Worm (Caenorhabditis elegans): ENCODE results near the gene mmab-1.

The mmab-1 gene

ce11 chrIII:4950345-4950744, 28.4 kb upstream of the mmab-1 start:
- TF ChIP-seq nhr-237 (tag; optimal IDR thresholded peaks at IDR 0.05) (no peak), lsy-2 (tag; optimal IDR thresholded peaks at IDR 0.05) (no peak), sem-2 (GFP tag; optimal IDR thresholded peaks at IDR 0.05) (no peak)

DNA sequence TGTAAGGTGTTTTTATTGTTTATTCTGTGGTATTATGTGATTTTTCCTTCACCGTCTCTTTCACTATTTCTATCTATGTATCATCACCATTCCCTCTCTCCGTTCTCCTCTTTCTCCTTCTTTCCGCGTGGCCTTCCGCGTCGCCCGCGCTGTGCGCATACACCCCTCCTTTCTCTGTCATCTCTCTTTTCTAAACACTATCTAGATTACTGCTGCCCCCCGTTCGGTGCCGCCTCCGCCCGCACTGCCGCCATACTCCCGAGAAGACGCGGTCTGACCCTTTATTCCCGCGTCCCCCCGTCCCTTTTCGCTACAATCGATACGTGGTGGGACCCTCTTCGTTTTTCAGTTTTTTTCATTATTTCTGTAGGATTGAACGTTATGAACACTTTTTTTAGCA, 26.7 kb upstream of the mmab-1 start:
- no peak for TF ChIP-seq ces-1 (GFP tag; optimal IDR thresholded peaks at IDR 0.05)
- no peak for TF ChIP-seq unc-39 (tag; optimal IDR thresholded peaks at IDR 0.05)
- peak; percentile 61 for TF ChIP-seq ham-2 (GFP tag; optimal IDR thresholded peaks at IDR 0.05)
- peak; percentile 46 for TF ChIP-seq mep-1 (tag; optimal IDR thresholded peaks at IDR 0.05)
- no peak for TF ChIP-seq ztf-11 (tag; optimal IDR thresholded peaks at IDR 0.05)
- no peak for TF ChIP-seq zip-8 (tag; optimal IDR thresholded peaks at IDR 0.05)
- no peak for TF ChIP-seq nhr-28 (tag; optimal IDR thresholded peaks at IDR 0.05)
- TF ChIP-seq ceh-43 (GFP tag; optimal IDR thresholded peaks at IDR 0.05), result no peak
- TF ChIP-seq lsy-2 (tag; optimal IDR thresholded peaks at IDR 0.05), result no peak
- TF ChIP-seq ceh-83 (GFP tag; optimal IDR thresholded peaks at IDR 0.05), result no peak
- no peak for TF ChIP-seq ceh-39 (tag; optimal IDR thresholded peaks at IDR 0.05)
- TF ChIP-seq bed-3 (GFP tag; optimal IDR thresholded peaks at IDR 0.05), result no peak
- peak; percentile 31 for TF ChIP-seq flh-1 (GFP tag; optimal IDR thresholded peaks at IDR 0.05)
- no peak for TF ChIP-seq elt-3 (tag; optimal IDR thresholded peaks at IDR 0.05)
- no peak for TF ChIP-seq lin-32 (GFP tag; optimal IDR thresholded peaks at IDR 0.05)
- TF ChIP-seq tbx-8 (GFP tag; optimal IDR thresholded peaks at IDR 0.05), result no peak
- TF ChIP-seq drap-1 (GFP tag; optimal IDR thresholded peaks at IDR 0.05), result peak; percentile 7
- TF ChIP-seq unc-120 (tag; optimal IDR thresholded peaks at IDR 0.05; ENCODE audit: poor library complexity, severe bottlenecking), result peak; percentile 50
- no peak for TF ChIP-seq lin-13 (tag; optimal IDR thresholded peaks at IDR 0.05)
- no peak for TF ChIP-seq hlh-1 (tag; optimal IDR thresholded peaks at IDR 0.05)
- TF ChIP-seq elt-1 (tag; optimal IDR thresholded peaks at IDR 0.05; ENCODE audit: borderline replicate concordance, insufficient read depth), result no peak
- TF ChIP-seq nhr-12 (tag; optimal IDR thresholded peaks at IDR 0.05), result no peak
- peak; percentile 49 for TF ChIP-seq sptf-1 (tag; optimal IDR thresholded peaks at IDR 0.05)
- peak; percentile 44 for TF ChIP-seq M03D4.4 (tag; optimal IDR thresholded peaks at IDR 0.05)
- TF ChIP-seq nhr-2 (tag; optimal IDR thresholded peaks at IDR 0.05), result no peak
- no peak for TF ChIP-seq cnd-1 (tag; optimal IDR thresholded peaks at IDR 0.05)
- peak; percentile 46 for TF ChIP-seq pha-4 (tag; optimal IDR thresholded peaks at IDR 0.05)
- no peak for TF ChIP-seq unc-62 (GFP tag; optimal IDR thresholded peaks at IDR 0.05)
- no peak for TF ChIP-seq blmp-1 (tag; optimal IDR thresholded peaks at IDR 0.05)
- TF ChIP-seq mab-5 (tag; optimal IDR thresholded peaks at IDR 0.05), result no peak
- no peak for TF ChIP-seq snpc-4 (tag; optimal IDR thresholded peaks at IDR 0.05)
- TF ChIP-seq sem-2 (GFP tag; optimal IDR thresholded peaks at IDR 0.05), result no peak
- peak; percentile 51 for TF ChIP-seq mls-2 (tag; optimal IDR thresholded peaks at IDR 0.05)
- no peak for TF ChIP-seq nhr-76 (tag; optimal IDR thresholded peaks at IDR 0.05)
- no peak for TF ChIP-seq nhr-237 (tag; optimal IDR thresholded peaks at IDR 0.05)

ce11 chrIII:4947352-4947751, 25.4 kb upstream of the mmab-1 start:
- TF ChIP-seq drap-1 (GFP tag; optimal IDR thresholded peaks at IDR 0.05) (peak; percentile 57), blmp-1 (tag; optimal IDR thresholded peaks at IDR 0.05) (no peak), unc-120 (tag; optimal IDR thresholded peaks at IDR 0.05; ENCODE audit: poor library complexity, severe bottlenecking) (peak; percentile 64), nhr-237 (tag; optimal IDR thresholded peaks at IDR 0.05) (no peak), nhr-12 (tag; optimal IDR thresholded peaks at IDR 0.05) (no peak), sem-2 (GFP tag; optimal IDR thresholded peaks at IDR 0.05) (peak; percentile 29), ceh-83 (GFP tag; optimal IDR thresholded peaks at IDR 0.05) (peak; percentile 78), ces-1 (GFP tag; optimal IDR thresholded peaks at IDR 0.05) (peak; percentile 71), zip-8 (tag; optimal IDR thresholded peaks at IDR 0.05) (no peak), snpc-4 (tag; optimal IDR thresholded peaks at IDR 0.05) (no peak), lsy-2 (tag; optimal IDR thresholded peaks at IDR 0.05) (no peak), nhr-28 (tag; optimal IDR thresholded peaks at IDR 0.05) (no peak), pha-4 (tag; optimal IDR thresholded peaks at IDR 0.05) (no peak), ceh-39 (tag; optimal IDR thresholded peaks at IDR 0.05) (no peak), tbx-8 (GFP tag; optimal IDR thresholded peaks at IDR 0.05) (peak; percentile 43), sptf-1 (tag; optimal IDR thresholded peaks at IDR 0.05) (peak; percentile 84), hlh-1 (tag; optimal IDR thresholded peaks at IDR 0.05) (peak; percentile 15), ztf-11 (tag; optimal IDR thresholded peaks at IDR 0.05) (peak; percentile 83), nhr-2 (tag; optimal IDR thresholded peaks at IDR 0.05) (no peak), mls-2 (tag; optimal IDR thresholded peaks at IDR 0.05) (peak; percentile 86), flh-1 (GFP tag; optimal IDR thresholded peaks at IDR 0.05) (no peak), lin-13 (tag; optimal IDR thresholded peaks at IDR 0.05) (no peak), ceh-43 (GFP tag; optimal IDR thresholded peaks at IDR 0.05) (peak; percentile 58), bed-3 (GFP tag; optimal IDR thresholded peaks at IDR 0.05) (no peak), elt-3 (tag; optimal IDR thresholded peaks at IDR 0.05) (no peak), lin-32 (GFP tag; optimal IDR thresholded peaks at IDR 0.05) (peak; percentile 20), unc-39 (tag; optimal IDR thresholded peaks at IDR 0.05) (no peak), M03D4.4 (tag; optimal IDR thresholded peaks at IDR 0.05) (peak; percentile 73), nhr-76 (tag; optimal IDR thresholded peaks at IDR 0.05) (no peak), mep-1 (tag; optimal IDR thresholded peaks at IDR 0.05) (peak; percentile 52), mab-5 (tag; optimal IDR thresholded peaks at IDR 0.05) (no peak), ham-2 (GFP tag; optimal IDR thresholded peaks at IDR 0.05) (peak; percentile 80), cnd-1 (tag; optimal IDR thresholded peaks at IDR 0.05) (peak; percentile 91), unc-62 (GFP tag; optimal IDR thresholded peaks at IDR 0.05) (peak; percentile 71), elt-1 (tag; optimal IDR thresholded peaks at IDR 0.05; ENCODE audit: borderline replicate concordance, insufficient read depth) (no peak)
